Fruit fly (Drosophila melanogaster): ENCODE measurements around the gene RpL13A.

The RpL13A gene

DNA sequence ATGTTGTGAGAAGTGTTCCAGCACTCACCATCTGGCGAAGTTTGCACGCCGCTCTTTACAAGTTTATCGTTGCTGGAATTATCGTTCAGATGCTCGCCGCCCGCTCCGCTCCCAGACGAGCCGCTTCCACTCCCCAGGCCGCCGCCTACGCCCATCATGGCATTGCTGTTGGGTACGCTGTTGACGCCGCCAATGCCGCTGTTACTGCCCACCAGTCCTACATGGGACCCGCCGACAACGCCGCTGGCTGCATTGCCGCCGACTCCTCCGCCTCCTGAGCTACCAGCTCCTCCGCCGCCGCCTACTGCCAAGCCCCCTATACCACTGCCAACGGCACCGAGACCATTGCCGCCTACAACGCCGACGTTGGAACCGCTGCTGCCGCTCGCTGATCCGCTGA is 15.9 kb upstream of the RpL13A start:
- no peak for TF ChIP-seq Myc (optimal IDR thresholded peaks at IDR 0.05)
- no peak for TF ChIP-seq insv (optimal IDR thresholded peaks at IDR 0.05)

DNA sequence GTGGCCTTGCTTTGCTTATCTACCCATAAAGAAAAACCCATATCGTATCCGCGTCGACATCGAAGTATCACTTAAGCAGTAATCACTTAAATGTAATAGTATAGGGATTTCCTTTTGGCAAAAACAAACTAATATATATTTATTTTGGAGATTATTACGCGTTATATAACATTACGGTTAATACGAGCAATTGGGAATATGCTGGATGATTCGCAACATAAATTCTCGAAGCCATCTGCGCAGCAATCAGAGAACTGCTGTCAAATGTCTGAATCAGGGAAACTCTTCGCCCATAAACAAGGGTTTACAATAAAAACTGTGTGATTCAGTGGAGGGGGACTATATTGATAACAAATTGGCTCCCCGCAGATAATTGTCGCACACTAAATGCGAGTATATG is 13.6 kb upstream of the RpL13A start:
- no peak for TF ChIP-seq Sin3A (optimal IDR thresholded peaks at IDR 0.05)
- no peak for TF ChIP-seq psq (optimal IDR thresholded peaks at IDR 0.05)
- no peak for TF ChIP-seq h (optimal IDR thresholded peaks at IDR 0.05)
- TF ChIP-seq Myc (optimal IDR thresholded peaks at IDR 0.05), result no peak
- no peak for TF ChIP-seq ttk (optimal IDR thresholded peaks at IDR 0.05)
- no peak for TF ChIP-seq insv (optimal IDR thresholded peaks at IDR 0.05)

DNA sequence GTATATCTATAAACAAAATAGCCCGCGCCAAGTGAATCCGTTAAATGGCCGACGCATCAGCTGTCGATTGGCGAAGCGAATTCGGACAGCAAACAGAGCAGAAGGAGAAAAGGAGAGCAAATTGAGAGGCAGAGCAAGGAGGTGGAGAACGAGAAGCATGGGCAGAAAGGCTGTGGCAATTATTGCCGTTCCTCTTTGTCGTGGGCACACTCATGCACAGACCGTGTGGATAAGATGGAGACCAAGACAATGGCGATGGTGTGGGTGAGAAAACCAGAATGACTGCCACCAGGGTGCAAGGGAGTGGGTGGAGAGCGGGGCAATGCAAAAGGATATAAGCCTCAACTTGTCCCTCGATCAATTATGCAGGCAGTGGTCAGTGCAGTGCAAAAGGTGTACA is 13.1 kb upstream of the RpL13A start:
- TF ChIP-seq ttk (optimal IDR thresholded peaks at IDR 0.05) (no peak), insv (optimal IDR thresholded peaks at IDR 0.05) (no peak), Myc (optimal IDR thresholded peaks at IDR 0.05) (no peak), h (optimal IDR thresholded peaks at IDR 0.05) (no peak), psq (optimal IDR thresholded peaks at IDR 0.05) (no peak), Sin3A (optimal IDR thresholded peaks at IDR 0.05) (no peak)

DNA sequence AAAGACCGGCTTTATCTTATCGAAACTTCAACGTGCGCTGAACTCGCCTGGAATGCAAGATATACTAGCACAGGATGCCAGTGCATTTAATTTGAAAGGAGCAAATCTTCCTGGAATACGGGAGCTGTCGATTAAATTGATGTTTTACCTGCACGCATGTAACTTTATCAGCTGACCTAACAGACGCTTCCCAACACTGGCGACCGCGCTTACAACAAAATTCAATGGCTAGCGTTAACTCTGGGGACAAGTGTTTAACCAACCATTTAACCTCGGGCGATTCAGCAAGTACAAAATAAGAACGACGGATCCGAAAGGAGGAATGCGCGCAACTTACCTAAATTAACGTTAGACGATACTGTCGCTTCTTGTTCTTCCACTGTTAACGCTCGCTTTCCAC is 12.5 kb upstream of the RpL13A start:
- TF ChIP-seq psq (optimal IDR thresholded peaks at IDR 0.05) (no peak), Myc (optimal IDR thresholded peaks at IDR 0.05) (no peak), insv (optimal IDR thresholded peaks at IDR 0.05) (no peak), Sin3A (optimal IDR thresholded peaks at IDR 0.05) (no peak), ttk (optimal IDR thresholded peaks at IDR 0.05) (no peak), h (optimal IDR thresholded peaks at IDR 0.05) (no peak)

DNA sequence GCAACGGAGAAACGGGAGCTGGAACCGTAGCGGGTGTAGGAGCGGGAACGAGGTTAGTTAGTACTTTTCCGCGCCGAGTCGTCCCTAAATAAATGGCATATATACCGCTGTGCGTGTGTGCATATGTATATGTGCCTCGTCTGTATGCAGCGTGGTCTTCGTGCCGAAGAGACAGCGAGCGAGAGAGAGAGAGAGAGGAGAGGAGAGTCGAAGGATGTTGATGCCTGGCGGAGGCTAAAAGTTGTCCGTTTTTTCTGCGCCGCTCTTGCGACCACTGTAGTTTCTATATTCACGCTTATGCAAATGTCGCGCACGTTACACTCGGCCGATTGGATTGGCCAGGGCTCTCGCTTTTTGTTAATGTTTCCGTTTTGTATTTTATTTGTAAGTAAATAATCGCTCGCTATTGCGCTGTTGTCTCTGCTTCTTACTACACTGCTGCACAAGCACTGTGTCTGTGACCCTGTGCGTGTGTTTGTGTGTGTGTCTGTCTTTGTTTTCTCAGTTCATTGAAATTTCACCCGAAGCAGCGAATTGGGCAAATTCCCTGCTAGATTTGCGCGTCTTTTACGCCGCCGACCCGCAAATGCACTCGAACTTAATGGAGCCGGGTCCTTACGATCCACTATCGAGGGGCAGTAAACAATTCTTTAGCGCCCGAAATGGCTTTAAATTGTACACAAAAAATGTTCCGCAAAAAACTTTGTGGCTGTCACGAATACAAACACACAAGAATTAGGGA is 11.7 kb upstream of the RpL13A start, which contains the start of gene Rga:
Gene Rga (minus strand): TSS at position 741 of the 742 bp plus-strand sequence.
- TF ChIP-seq h (optimal IDR thresholded peaks at IDR 0.05) (no peak), ttk (optimal IDR thresholded peaks at IDR 0.05) (no peak), Myc (optimal IDR thresholded peaks at IDR 0.05) (no peak), psq (optimal IDR thresholded peaks at IDR 0.05) (no peak), Sin3A (optimal IDR thresholded peaks at IDR 0.05) (no peak), insv (optimal IDR thresholded peaks at IDR 0.05) (no peak)

DNA sequence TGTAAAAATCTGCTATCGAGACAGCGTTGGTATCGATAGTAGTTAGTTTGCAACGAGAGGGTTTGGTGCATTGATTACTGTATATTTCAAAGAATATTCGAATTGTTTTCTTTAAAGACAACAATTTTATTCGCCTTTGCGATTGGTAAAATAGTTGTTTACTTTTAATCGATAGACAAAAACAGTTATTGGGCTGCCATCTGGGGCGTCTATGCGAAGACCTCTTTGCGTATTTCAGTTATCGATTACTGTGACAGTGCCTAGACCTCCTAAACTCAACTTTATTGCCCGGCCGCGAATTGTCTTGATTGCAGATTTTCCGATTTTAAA is 11.2 kb upstream of the RpL13A start, which contains the start of gene Atu:
Gene Atu (plus strand): TSS at position 245 of the 330 bp plus-strand sequence.
- TF ChIP-seq insv (optimal IDR thresholded peaks at IDR 0.05) (no peak), psq (optimal IDR thresholded peaks at IDR 0.05) (no peak), h (optimal IDR thresholded peaks at IDR 0.05) (no peak), ttk (optimal IDR thresholded peaks at IDR 0.05) (no peak), Sin3A (optimal IDR thresholded peaks at IDR 0.05) (no peak), Myc (optimal IDR thresholded peaks at IDR 0.05) (no peak)

DNA sequence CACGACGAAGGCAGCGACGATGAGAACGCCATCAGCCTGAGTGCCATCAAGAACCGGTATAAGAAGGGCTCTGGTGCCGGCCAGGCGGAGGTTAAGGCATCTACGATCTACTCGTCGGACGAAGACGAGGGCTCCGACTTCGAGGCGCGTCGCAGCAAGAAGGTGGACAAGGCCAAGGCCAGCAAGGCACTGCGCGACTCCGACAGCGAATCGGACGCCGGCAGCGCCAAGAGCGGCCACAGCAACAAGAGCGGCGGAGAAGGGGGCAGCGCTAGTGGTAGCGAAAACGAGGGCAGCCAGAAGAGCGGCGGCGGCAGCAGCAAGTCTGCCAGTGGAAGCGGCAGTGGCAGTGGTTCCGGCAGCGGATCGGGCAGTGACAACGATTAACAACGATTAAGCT is 8.8 kb upstream of the RpL13A start:
- TF ChIP-seq h (optimal IDR thresholded peaks at IDR 0.05), result no peak

DNA sequence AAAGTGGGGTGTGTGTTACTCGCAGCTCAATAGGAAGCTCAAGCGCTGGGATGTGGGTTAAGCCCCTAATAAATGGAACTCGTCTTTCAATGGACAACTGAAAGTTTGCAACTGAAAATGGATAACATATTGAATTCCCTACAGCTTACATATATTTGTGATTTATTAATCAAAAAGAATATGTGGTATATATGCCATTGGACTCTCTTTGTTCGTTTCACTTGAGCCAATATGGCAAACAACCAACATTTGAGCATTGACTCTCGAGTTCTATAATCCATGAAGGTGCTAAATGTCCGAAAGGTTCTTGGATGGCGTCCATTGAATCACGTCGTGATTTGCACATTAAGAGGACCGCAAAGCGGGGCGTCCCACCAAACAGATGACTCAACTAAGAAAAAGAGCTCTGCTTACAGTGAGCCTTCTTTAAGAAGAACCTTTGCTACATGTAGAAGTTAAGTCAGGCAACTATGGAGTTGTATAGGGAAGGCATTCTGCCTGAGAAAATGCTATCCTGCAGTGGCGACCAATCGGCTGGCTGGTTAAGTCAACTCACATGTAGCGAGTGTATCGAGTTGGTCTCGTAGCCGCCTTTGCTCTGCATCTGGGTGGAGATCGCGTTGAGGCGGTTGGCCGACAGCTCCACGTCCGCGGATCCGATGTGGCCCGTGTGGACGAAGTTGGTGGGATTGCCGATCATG is 6.2 kb upstream of the RpL13A start:
- no peak for TF ChIP-seq Myc (optimal IDR thresholded peaks at IDR 0.05)

DNA sequence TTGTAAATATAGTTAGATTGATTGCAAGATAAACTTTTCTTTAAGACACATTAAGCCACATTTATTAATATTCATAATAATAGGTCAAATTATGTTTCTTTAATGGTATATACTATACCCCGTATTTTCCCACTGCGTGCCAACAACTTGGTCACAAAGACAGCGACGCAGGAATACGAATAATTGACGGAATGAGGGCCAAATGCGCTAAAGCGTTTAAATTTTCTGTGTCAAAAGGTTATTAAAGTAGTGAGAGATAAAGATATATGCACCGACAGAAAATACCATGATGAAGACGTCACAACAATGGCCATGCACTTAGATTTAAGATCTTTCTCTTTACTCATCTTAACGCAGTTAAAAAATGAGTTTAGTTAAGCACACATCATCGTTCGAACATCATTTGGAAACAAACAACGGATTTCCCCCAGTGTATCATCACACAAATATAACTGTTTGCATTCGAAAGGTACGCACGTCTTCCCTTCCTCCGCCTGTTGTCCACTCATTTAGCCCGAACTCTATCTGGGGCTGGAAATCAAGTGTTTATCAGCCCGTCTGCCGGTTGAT is 3.8 kb upstream of the RpL13A start:
- TF ChIP-seq ttk (optimal IDR thresholded peaks at IDR 0.05) (no peak), h (optimal IDR thresholded peaks at IDR 0.05) (no peak), insv (optimal IDR thresholded peaks at IDR 0.05) (no peak), Sin3A (optimal IDR thresholded peaks at IDR 0.05) (no peak), Myc (optimal IDR thresholded peaks at IDR 0.05) (no peak)

DNA sequence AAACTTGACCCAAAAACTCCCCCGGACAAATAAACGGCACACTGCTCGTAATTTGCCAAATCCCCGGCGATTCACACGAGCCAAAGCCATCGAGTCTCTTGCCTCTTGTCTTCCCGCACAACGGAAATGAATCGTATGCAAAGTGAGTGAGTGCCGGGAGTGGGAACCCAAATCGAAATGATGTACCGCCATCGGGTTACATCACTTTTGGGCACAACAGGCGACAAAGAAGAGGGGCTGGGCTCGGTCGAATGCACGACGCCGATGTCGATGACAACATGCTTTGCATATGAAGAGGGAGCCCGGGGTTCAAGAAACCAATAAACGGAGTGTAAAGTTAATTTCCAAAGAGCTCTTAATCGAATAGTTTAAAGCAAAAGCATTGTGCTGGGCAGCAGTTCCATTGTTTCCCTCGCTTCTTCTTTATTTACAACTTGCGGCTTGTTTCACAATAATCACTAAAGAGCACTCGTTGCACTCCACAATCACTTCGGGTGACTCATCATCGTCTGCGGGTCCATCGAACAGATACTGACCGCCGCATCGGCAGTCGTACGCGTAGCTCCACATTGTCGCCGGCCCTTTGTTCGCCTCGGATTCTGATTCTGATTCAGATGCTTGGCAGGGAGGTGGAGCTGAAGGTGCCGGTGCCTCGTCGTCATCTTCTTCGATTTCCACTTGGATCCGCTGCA is 2.4 kb upstream of the RpL13A start:
- TF ChIP-seq ttk (optimal IDR thresholded peaks at IDR 0.05), result no peak

DNA sequence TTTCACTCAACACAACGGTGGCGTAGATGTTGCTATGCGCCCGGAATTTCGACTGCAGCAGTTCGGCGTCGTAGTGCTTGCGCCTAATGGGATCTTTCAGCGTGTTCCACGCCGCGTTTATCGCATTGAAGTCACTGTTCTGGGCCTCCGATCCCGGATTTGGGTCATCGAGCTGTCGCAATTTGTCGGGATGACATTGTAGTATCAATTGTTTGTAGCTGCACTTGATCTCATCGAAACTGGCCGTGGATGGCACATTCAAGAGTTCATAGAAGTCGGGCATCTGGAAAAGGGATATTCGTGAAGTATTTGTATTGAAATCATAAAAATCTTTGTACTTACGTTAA is 1.9 kb upstream of the RpL13A start:
- TF ChIP-seq ttk (optimal IDR thresholded peaks at IDR 0.05) (no peak), Myc (optimal IDR thresholded peaks at IDR 0.05) (no peak)

DNA sequence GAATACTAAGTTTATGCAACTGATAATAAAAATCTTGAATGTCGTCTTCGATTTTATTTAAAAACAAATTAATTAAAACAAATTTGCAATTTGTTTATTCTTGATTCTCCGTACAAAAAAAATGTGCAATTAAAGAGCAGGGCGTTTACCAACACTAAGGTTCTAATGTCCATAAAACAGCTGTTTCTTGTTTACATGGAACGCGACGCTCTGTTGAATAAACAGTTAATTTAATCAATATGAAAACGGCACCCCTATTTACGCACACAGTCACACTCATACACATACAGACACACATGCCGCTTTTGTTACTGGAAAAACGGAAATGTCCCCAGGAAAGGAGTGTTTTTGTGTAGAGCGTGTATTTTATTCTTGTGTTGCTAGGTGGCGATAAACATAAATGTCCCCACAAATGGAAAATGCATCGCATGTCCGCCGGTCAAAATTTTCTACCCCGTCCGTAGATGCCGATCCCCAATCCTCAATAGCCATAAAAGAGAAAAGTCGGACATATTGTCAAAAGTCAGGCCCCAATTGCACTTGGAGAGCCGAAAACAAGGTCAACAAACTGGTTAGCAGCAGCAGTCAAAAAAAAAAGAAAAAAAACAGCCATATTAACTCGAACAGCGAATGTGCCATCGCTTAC is 1.2 kb upstream of the RpL13A start:
- TF ChIP-seq Sin3A (optimal IDR thresholded peaks at IDR 0.05), result no peak
- TF ChIP-seq h (optimal IDR thresholded peaks at IDR 0.05), result no peak
- TF ChIP-seq psq (optimal IDR thresholded peaks at IDR 0.05), result no peak
- no peak for TF ChIP-seq Myc (optimal IDR thresholded peaks at IDR 0.05)
- no peak for TF ChIP-seq ttk (optimal IDR thresholded peaks at IDR 0.05)

DNA sequence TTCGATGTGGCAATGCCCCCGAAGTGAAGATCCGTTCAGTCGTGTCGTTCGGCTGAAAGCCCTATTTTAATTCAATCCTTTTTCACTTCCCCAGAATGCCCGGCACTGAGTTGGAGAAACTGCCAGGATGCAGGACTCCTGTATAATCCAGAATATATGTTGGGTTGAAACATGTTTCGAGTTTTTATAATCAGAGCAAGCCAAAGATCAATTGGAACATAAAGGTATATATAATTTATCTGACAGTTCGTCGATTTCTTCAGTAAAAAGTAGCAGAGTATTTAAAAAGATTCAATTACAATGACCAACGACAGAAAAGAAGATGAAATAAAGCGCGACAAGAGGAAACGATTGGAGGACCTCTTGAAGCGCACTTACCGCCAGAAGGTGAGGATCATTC is 3.3 kb downstream of the RpL13A start, which contains the start of gene CG31551:
Gene CG31551 (plus strand): TSS at position 301 of the 400 bp plus-strand sequence.
- TF ChIP-seq Sin3A (optimal IDR thresholded peaks at IDR 0.05) (no peak), insv (optimal IDR thresholded peaks at IDR 0.05) (no peak), psq (optimal IDR thresholded peaks at IDR 0.05) (no peak), ttk (optimal IDR thresholded peaks at IDR 0.05) (no peak), h (optimal IDR thresholded peaks at IDR 0.05) (no peak), Myc (optimal IDR thresholded peaks at IDR 0.05) (no peak)
